Worm (Caenorhabditis elegans): Measurements from ENCODE around the gene B0416.5.

- no peak for TF ChIP-seq hmbx-1 (tag; optimal IDR thresholded peaks at IDR 0.05)
- no peak for TF ChIP-seq tra-4 (tag; optimal IDR thresholded peaks at IDR 0.05)
- no peak for TF ChIP-seq ets-7 (tag; optimal IDR thresholded peaks at IDR 0.05)
- TF ChIP-seq ama-1 (optimal IDR thresholded peaks at IDR 0.05): peak; percentile 29
- TF ChIP-seq flt-1 (GFP tag; IDR thresholded peaks at IDR 0.05): no peak
- TF ChIP-seq tbx-37 (GFP tag; conservative IDR thresholded peaks at IDR 0.05): no peak
- TF ChIP-seq scrt-1 (GFP tag; IDR thresholded peaks at IDR 0.05): no peak
- TF ChIP-seq tbx-11 (GFP tag; IDR thresholded peaks at IDR 0.05): no peak
- TF ChIP-seq ceh-36 (tag; optimal IDR thresholded peaks at IDR 0.05): no peak
- no peak for TF ChIP-seq hmg-4 (GFP tag; optimal IDR thresholded peaks at IDR 0.05)
- no peak for TF ChIP-seq hnd-1 (tag; optimal IDR thresholded peaks at IDR 0.05)
- no peak for TF ChIP-seq F13C5.2 (tag; optimal IDR thresholded peaks at IDR 0.05)
- no peak for TF ChIP-seq sea-1 (GFP tag; conservative IDR thresholded peaks at IDR 0.05)
These were observed 2.3 kb downstream of the B0416.5 start for ce11 chrX:9268373-9268772.
